Worm (Caenorhabditis elegans) whole organism, L2 larva: Measurements from ENCODE around the gene R04B5.1.

Experiments used
- C34F6.9 ChIP-seq: fragments of 150-350 bp; optimal IDR thresholded peaks from 2 replicates; lab custom pipeline; 2014; ENCODE audit warnings: missing biosample characterization, missing genetic modification characterization
- F13H6.1 ChIP-seq: sonication (generic microtip); optimal IDR thresholded peaks from 2 replicates; lab custom pipeline; 2016; ENCODE audit warnings: missing genetic modification characterization, missing compliant biosample characterization
- Y55F3AM.14 ChIP-seq: fragments of 200-800 bp; sonication (Bioruptor generic); optimal IDR thresholded peaks from 2 replicates; lab custom pipeline; 2018; ENCODE audit warnings: mild to moderate bottlenecking, missing genetic modification characterization, missing compliant biosample characterization
- ZK546.5 ChIP-seq: sonication (generic microtip); optimal IDR thresholded peaks from 2 replicates; lab custom pipeline; 2017; ENCODE audit warnings: missing biosample characterization, missing genetic modification characterization
- alr-1 ChIP-seq: fragments of 150-350 bp; optimal IDR thresholded peaks from 2 replicates; lab custom pipeline; 2014; ENCODE audit warnings: missing biosample characterization, missing genetic modification characterization
- ceh-16 ChIP-seq: fragments of 150-350 bp; optimal IDR thresholded peaks from 2 replicates; lab custom pipeline; 2014; ENCODE audit warnings: missing biosample characterization, missing genetic modification characterization
- ceh-82 ChIP-seq: fragments of 150-350 bp; optimal IDR thresholded peaks from 2 replicates; lab custom pipeline; 2014; ENCODE audit warnings: missing biosample characterization, missing genetic modification characterization
- crh-2 ChIP-seq: sonication (generic microtip); optimal IDR thresholded peaks from 2 replicates; lab custom pipeline; 2017; ENCODE audit warnings: missing biosample characterization, missing genetic modification characterization
- egl-27 ChIP-seq: sonication (generic microtip); optimal IDR thresholded peaks from 3 replicates; lab custom pipeline; 2017; ENCODE audit warnings: missing biosample characterization, missing genetic modification reagents, missing genetic modification characterization
- elt-1 ChIP-seq: fragments of 150-350 bp; optimal IDR thresholded peaks from 2 replicates; lab custom pipeline; 2014; ENCODE audit warnings: missing biosample characterization, missing genetic modification characterization
- elt-3 ChIP-seq: sonication (generic microtip); optimal IDR thresholded peaks from 2 replicates; lab custom pipeline; 2017; ENCODE audit warnings: missing biosample characterization, missing genetic modification characterization
- fos-1 ChIP-seq: fragments of 150-350 bp; optimal IDR thresholded peaks from 2 replicates; lab custom pipeline; 2014; ENCODE audit warnings: missing biosample characterization, missing genetic modification characterization
- lin-11 ChIP-seq: fragments of 150-350 bp; sonication (generic microtip); optimal IDR thresholded peaks from 2 replicates; lab custom pipeline; 2014; ENCODE audit warnings: missing biosample characterization, missing genetic modification characterization, inconsistent platforms, mixed read lengths
- lsy-2 ChIP-seq, 2 experiments: fragments of 150-350 bp in 1 of 2; sonication (generic microtip) in 1 of 2; optimal IDR thresholded peaks; 2 replicates each; lab custom pipeline; 2014 to 2017; ENCODE audit warnings: missing biosample characterization in 2 of 2, missing genetic modification characterization in 2 of 2
- mbf-1 ChIP-seq: sonication (generic microtip); optimal IDR thresholded peaks from 2 replicates; lab custom pipeline; 2017; ENCODE audit warnings: missing biosample characterization, missing genetic modification characterization
- mdl-1 ChIP-seq, 2 experiments: fragments of 150-350 bp in 1 of 2; sonication (generic microtip) in 1 of 2; optimal IDR thresholded peaks; 2 replicates each; lab custom pipeline; 2017; ENCODE audit warnings: missing biosample characterization in 2 of 2, missing genetic modification characterization in 2 of 2
- nhr-10 ChIP-seq: sonication (generic microtip); optimal IDR thresholded peaks from 2 replicates; lab custom pipeline; 2017; ENCODE audit warnings: missing biosample characterization, missing genetic modification characterization
- nhr-11 ChIP-seq: fragments of 150-350 bp; optimal IDR thresholded peaks from 2 replicates; lab custom pipeline; 2014; ENCODE audit warnings: missing biosample characterization, missing genetic modification characterization
- nhr-12 ChIP-seq: fragments of 150-350 bp; optimal IDR thresholded peaks from 2 replicates; lab custom pipeline; 2014; ENCODE audit warnings: missing biosample characterization, missing genetic modification characterization
- nhr-23 ChIP-seq: fragments of 150-350 bp; optimal IDR thresholded peaks from 2 replicates; lab custom pipeline; 2014; ENCODE audit warnings: missing biosample characterization, missing genetic modification reagents, missing genetic modification characterization
- nhr-237 ChIP-seq: fragments of 150-350 bp; optimal IDR thresholded peaks from 2 replicates; lab custom pipeline; 2014; ENCODE audit warnings: missing biosample characterization, missing genetic modification characterization
- nhr-25 ChIP-seq: fragments of 150-350 bp; sonication (generic microtip); optimal IDR thresholded peaks from 3 replicates; lab custom pipeline; 2014; ENCODE audit warnings: missing biosample characterization, missing genetic modification characterization
- nhr-77 ChIP-seq: fragments of 150-350 bp; optimal IDR thresholded peaks from 2 replicates; lab custom pipeline; 2014; ENCODE audit warnings: missing biosample characterization, missing genetic modification characterization
- sem-4 ChIP-seq: fragments of 150-350 bp; optimal IDR thresholded peaks from 2 replicates; lab custom pipeline; 2014; ENCODE audit warnings: missing biosample characterization, missing genetic modification reagents, missing genetic modification characterization
- skn-1 ChIP-seq: sonication (generic microtip); optimal IDR thresholded peaks from 2 replicates; lab custom pipeline; 2017; ENCODE audit warnings: missing biosample characterization, missing genetic modification characterization
- sma-9 ChIP-seq, 2 experiments: fragments of 150-350 bp in 1 of 2; sonication (generic microtip) in 1 of 2; optimal IDR thresholded peaks; 2 replicates each; lab custom pipeline; 2014 to 2016; ENCODE audit warnings: missing genetic modification characterization in 2 of 2, mild to moderate bottlenecking in 1 of 2, missing biosample characterization in 1 of 2, missing compliant biosample characterization in 1 of 2, missing genetic modification reagents in 1 of 2, moderate library complexity in 1 of 2
- snpc-4 ChIP-seq: fragments of 150-350 bp; optimal IDR thresholded peaks from 2 replicates; lab custom pipeline; 2014; ENCODE audit warnings: missing biosample characterization, missing genetic modification characterization
- unc-39 ChIP-seq: fragments of 150-350 bp; optimal IDR thresholded peaks from 2 replicates; lab custom pipeline; 2014; ENCODE audit warnings: missing biosample characterization, missing genetic modification characterization
- unc-55 ChIP-seq: fragments of 150-350 bp; sonication (generic microtip); optimal IDR thresholded peaks from 3 replicates; lab custom pipeline; 2014; ENCODE audit warnings: missing biosample characterization, missing genetic modification reagents, missing genetic modification characterization
- ztf-1 ChIP-seq: fragments of 200-800 bp; sonication (Bioruptor generic); conservative IDR thresholded peaks from 2 replicates; pipeline ENCODE4 v1.3.6; 2022; ENCODE audit warnings: missing genetic modification characterization, missing compliant biosample characterization
- ztf-4 ChIP-seq: fragments of 150-350 bp; optimal IDR thresholded peaks from 2 replicates; lab custom pipeline; 2014; ENCODE audit warnings: missing biosample characterization, missing genetic modification characterization

The R04B5.1 gene

DNA sequence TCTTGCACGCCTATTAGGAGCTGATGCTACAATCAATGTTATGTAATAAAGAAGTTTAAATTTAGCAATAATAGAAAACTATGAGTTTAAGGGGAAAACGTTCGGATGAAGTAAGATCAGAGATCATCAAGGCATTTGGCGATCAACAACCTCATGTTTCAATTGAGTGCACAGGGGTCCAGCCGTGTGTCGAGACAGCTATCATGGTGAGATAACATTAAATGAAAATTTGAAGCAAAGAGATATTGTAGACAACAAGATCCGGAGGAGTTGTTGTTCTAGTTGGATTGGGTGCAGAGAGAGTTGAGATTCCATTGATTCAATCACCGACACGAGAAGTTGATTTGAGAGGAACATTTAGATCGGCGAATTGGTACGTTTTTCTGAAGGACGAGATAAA lies 8.0 kb upstream of the R04B5.1 start:
- peak in 1 of 2 experiments; percentile 13 for TF ChIP-seq lsy-2 (tag; optimal IDR thresholded peaks at IDR 0.05; lab: Kevin White, UChicago)
- TF ChIP-seq F13H6.1 (tag; lab: Kevin White, UChicago): peak; percentile 37
- TF ChIP-seq C34F6.9 (tag; lab: Kevin White, UChicago): no peak
- no peak for TF ChIP-seq mdl-1 (tag; optimal IDR thresholded peaks at IDR 0.05; lab: Kevin White, UChicago)
- TF ChIP-seq sma-9 (GFP tag; optimal IDR thresholded peaks at IDR 0.05; lab: Kevin White, UChicago): peak; percentile 32
- no peak for TF ChIP-seq sma-9 (tag; optimal IDR thresholded peaks at IDR 0.05; lab: Kevin White, UChicago)
- TF ChIP-seq, all 48 proteins: peak for 3

- TF ChIP-seq ztf-4 (tag; lab: Kevin White, UChicago): no peak
- no peak for TF ChIP-seq ztf-1 (GFP tag; lab: Robert Waterston, UW)
- TF ChIP-seq nhr-12 (tag; lab: Kevin White, UChicago): no peak
- no peak for TF ChIP-seq sem-4
- TF ChIP-seq Y55F3AM.14 (GFP tag; lab: Kevin White, UChicago): no peak
- TF ChIP-seq F13H6.1 (tag; lab: Kevin White, UChicago): no peak
- no peak for TF ChIP-seq mdl-1 (tag; optimal IDR thresholded peaks at IDR 0.05; lab: Kevin White, UChicago)
- TF ChIP-seq elt-1 (tag; lab: Kevin White, UChicago): no peak
- no peak for TF ChIP-seq crh-2 (tag; lab: Kevin White, UChicago)
- TF ChIP-seq mbf-1: no peak
Observed at ce11 chrV:10084864-10085263, 6.7 kb upstream of the R04B5.1 start, which contains the start of gene R04B5.6. Gene R04B5.6, plus strand, starts transcription at chrV:10085164.

ce11 chrV:10083999-10084468 lies 5.9 kb upstream of the R04B5.1 start, which contains the start of gene nhr-12:
Gene nhr-12, minus strand, starts transcription at chrV:10084049.
- TF ChIP-seq nhr-25 (tag; lab: Kevin White, UChicago): no peak
- TF ChIP-seq ZK546.5: no peak
- TF ChIP-seq mdl-1 (tag; optimal IDR thresholded peaks at IDR 0.05; lab: Kevin White, UChicago): no peak
- TF ChIP-seq nhr-12 (tag; lab: Kevin White, UChicago): no peak
- peak; percentile 29 for TF ChIP-seq sma-9 (GFP tag; optimal IDR thresholded peaks at IDR 0.05; lab: Kevin White, UChicago)
- TF ChIP-seq sma-9 (tag; optimal IDR thresholded peaks at IDR 0.05; lab: Kevin White, UChicago): no peak
- peak; percentile 24 for TF ChIP-seq unc-55 (GFP tag; lab: Kevin White, UChicago)
- no peak for TF ChIP-seq C34F6.9 (tag; lab: Kevin White, UChicago)
- peak; percentile 2 for TF ChIP-seq skn-1 (tag; lab: Kevin White, UChicago)
- peak; percentile 45 for TF ChIP-seq crh-2 (tag; lab: Kevin White, UChicago)
- TF ChIP-seq lin-11 (tag; lab: Kevin White, UChicago): no peak

DNA sequence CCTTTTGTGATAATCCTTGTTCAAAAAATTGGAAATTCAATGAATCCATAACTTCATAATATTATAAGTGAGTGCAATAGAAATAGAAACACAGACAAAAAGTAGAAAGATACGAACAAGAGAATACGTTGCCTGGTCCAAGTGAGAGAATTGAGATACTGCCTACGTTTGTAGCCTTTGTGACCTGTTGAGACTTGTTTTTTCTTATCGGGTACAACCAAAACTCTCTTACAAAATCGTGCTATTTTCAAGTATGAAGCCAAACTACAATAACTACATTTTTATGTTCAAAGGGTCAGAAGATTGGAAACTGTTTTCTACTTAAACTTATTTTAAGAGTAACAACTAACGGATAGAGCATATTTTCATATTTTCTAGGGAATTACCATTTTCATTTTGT lies 3.5 kb upstream of the R04B5.1 start, which contains the start of gene nhr-205:
nhr-205 (minus strand) TSS at position 141 of the 400 bp plus-strand sequence.
- TF ChIP-seq crh-2 (tag; lab: Kevin White, UChicago) (no peak), nhr-11 (no peak), snpc-4 (no peak)

ce11 chrV:10080905-10081304 lies 2.8 kb upstream of the R04B5.1 start:
- TF ChIP-seq sem-4: no peak
- TF ChIP-seq nhr-77 (tag; lab: Kevin White, UChicago): no peak
- no peak for TF ChIP-seq nhr-25 (tag; lab: Kevin White, UChicago)
- TF ChIP-seq nhr-10: no peak
- TF ChIP-seq nhr-237 (tag; lab: Kevin White, UChicago): no peak
- no peak for TF ChIP-seq ceh-16 (tag; lab: Kevin White, UChicago)
- TF ChIP-seq mdl-1 (tag; optimal IDR thresholded peaks at IDR 0.05; lab: Kevin White, UChicago): no peak
- TF ChIP-seq unc-39 (tag; lab: Kevin White, UChicago): no peak
- TF ChIP-seq alr-1: no peak
- no peak for TF ChIP-seq snpc-4

- TF ChIP-seq nhr-23 (tag; lab: Kevin White, UChicago): no peak
- no peak for TF ChIP-seq mdl-1 (tag; optimal IDR thresholded peaks at IDR 0.05; lab: Kevin White, UChicago)
- no peak for TF ChIP-seq skn-1 (tag; lab: Kevin White, UChicago)
- no peak for TF ChIP-seq ceh-82 (tag; lab: Kevin White, UChicago)
- TF ChIP-seq, all 48 proteins: peak for 0
Observed at ce11 chrV:10075441-10075840, 2.7 kb downstream of the R04B5.1 start, which contains the start of gene F57A8.7. Gene F57A8.7, plus strand, starts transcription at chrV:10075741.

DNA sequence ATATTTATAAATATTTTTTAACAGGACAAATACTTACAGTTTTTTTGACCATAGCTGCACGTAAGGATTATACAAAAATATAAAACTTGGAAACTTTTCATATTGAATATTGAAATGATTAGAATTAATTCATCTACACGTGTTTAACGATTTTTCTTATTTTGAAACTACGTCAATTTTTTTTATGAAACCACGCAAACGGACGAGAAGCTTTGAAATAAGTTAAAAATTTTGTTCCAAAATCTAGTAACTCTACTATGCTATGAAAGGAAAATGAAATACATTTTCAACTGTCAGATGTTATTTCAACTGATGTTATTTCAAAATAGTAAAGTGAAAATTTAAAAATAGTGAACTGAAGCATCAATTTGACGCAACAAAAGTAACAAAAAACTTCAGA lies 4.4 kb downstream of the R04B5.1 start, which contains the start of gene F57A8.6:
F57A8.6 (minus strand) TSS at position 101 of the 400 bp plus-strand sequence.
- TF ChIP-seq fos-1 (tag; lab: Kevin White, UChicago) (no peak), lin-11 (tag; lab: Kevin White, UChicago) (no peak), unc-55 (GFP tag; lab: Kevin White, UChicago) (no peak), nhr-12 (tag; lab: Kevin White, UChicago) (no peak), skn-1 (tag; lab: Kevin White, UChicago) (no peak), egl-27 (tag; lab: Kevin White, UChicago) (no peak), sem-4 (no peak), mbf-1 (no peak), unc-39 (tag; lab: Kevin White, UChicago) (no peak), nhr-23 (tag; lab: Kevin White, UChicago) (no peak), ztf-4 (tag; lab: Kevin White, UChicago) (no peak), elt-3 (tag; lab: Kevin White, UChicago) (no peak), ceh-82 (tag; lab: Kevin White, UChicago) (no peak), nhr-25 (tag; lab: Kevin White, UChicago) (no peak), sma-9 (GFP tag; optimal IDR thresholded peaks at IDR 0.05; lab: Kevin White, UChicago) (no peak), sma-9 (tag; optimal IDR thresholded peaks at IDR 0.05; lab: Kevin White, UChicago) (no peak), nhr-77 (tag; lab: Kevin White, UChicago) (no peak)
